Worm (Caenorhabditis elegans): Measurements from ENCODE around the gene set-16.

DNA sequence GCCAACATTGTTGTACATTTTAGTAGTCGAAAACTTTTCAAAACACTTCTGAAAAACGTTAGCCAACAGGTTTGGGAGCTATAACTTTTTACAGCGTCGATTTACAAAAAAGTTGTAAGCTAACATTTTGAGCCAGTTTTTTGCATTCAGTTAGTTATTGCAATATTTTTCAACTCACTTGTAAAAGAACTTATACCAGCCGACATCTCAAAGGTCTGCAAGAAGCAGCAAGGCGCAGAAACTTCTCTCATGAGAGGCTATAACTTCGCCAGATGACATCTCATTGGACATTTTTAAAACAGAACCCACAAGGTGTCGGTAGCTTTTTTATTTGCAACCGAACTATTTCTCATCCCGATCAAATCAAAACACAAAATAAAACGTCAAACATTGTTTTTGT is 25.8 kb downstream of the set-16 start:
- TF ChIP-seq nhr-12 (tag; optimal IDR thresholded peaks at IDR 0.05) = no peak
- no peak for TF ChIP-seq sem-2 (GFP tag; optimal IDR thresholded peaks at IDR 0.05)
- no peak for TF ChIP-seq flh-1 (GFP tag; optimal IDR thresholded peaks at IDR 0.05)
- TF ChIP-seq ham-2 (GFP tag; optimal IDR thresholded peaks at IDR 0.05) = no peak
